Fruit fly (Drosophila melanogaster) whole organism, adult: ENCODE results near the gene Septin2.

ENCODE experiments used
- CG11617 ChIP-seq: fragments of 200-800 bp; sonication (Bioruptor generic); optimal IDR thresholded peaks from 2 replicates; lab custom pipeline; 2017; ENCODE audit warnings: mild to moderate bottlenecking, missing biosample characterization, missing genetic modification reagents, missing genetic modification characterization
- CG12768 ChIP-seq: fragments of 200-800 bp; sonication (Bioruptor generic); optimal IDR thresholded peaks from 2 replicates; lab custom pipeline; 2017; ENCODE audit warnings: missing biosample characterization, missing genetic modification characterization, mild to moderate bottlenecking, moderate library complexity, missing genetic modification reagents
- CG14711 ChIP-seq: fragments of 200-800 bp; sonication (Bioruptor generic); optimal IDR thresholded peaks from 2 replicates; lab custom pipeline; 2018; ENCODE audit warnings: missing biosample characterization, mild to moderate bottlenecking, missing genetic modification characterization, moderate library complexity
- CG5204 ChIP-seq: fragments of 200-800 bp; sonication (Bioruptor generic); optimal IDR thresholded peaks from 2 replicates; lab custom pipeline; 2016; ENCODE audit warnings: missing biosample characterization, missing genetic modification characterization
- CG7101 ChIP-seq: fragments of 200-800 bp; sonication (Bioruptor generic); optimal IDR thresholded peaks from 2 replicates; lab custom pipeline; 2018; ENCODE audit warnings: missing biosample characterization, mild to moderate bottlenecking, missing genetic modification characterization, moderate library complexity
- Hr96 ChIP-seq: fragments of 200-800 bp; sonication (Bioruptor generic); optimal IDR thresholded peaks from 2 replicates; lab custom pipeline; 2016; ENCODE audit warnings: missing biosample characterization, missing genetic modification characterization
- Mnt ChIP-seq: fragments of 200-800 bp; sonication (Bioruptor generic); optimal IDR thresholded peaks from 2 replicates; lab custom pipeline; 2016; ENCODE audit warnings: missing biosample characterization, mild to moderate bottlenecking, missing genetic modification characterization
- bab1 ChIP-seq: fragments of 200-800 bp; sonication (Bioruptor generic); optimal IDR thresholded peaks from 3 replicates; lab custom pipeline; 2019; ENCODE audit warnings: missing biosample characterization, mild to moderate bottlenecking, missing genetic modification characterization, moderate library complexity
- cic ChIP-seq: fragments of 200-800 bp; sonication (Bioruptor generic); optimal IDR thresholded peaks from 2 replicates; lab custom pipeline; 2017; ENCODE audit warnings: missing biosample characterization, mild to moderate bottlenecking, missing genetic modification characterization, moderate library complexity
- cnc ChIP-seq, 2 experiments: fragments of >200 bp; optimal IDR thresholded peaks; 2 replicates each; lab custom pipeline; 2017
- kay ChIP-seq: fragments of 200-800 bp; sonication (Bioruptor generic); peaks from one replicate; lab custom pipeline; 2016; ENCODE audit warnings: missing biosample characterization, missing genetic modification characterization, borderline replicate concordance
- pad ChIP-seq: fragments of 200-800 bp; sonication (Bioruptor generic); optimal IDR thresholded peaks from 3 replicates; lab custom pipeline; 2017; ENCODE audit warnings: missing biosample characterization, missing genetic modification characterization, mild to moderate bottlenecking, moderate library complexity, missing genetic modification reagents
- tj ChIP-seq: fragments of 200-800 bp; sonication (Bioruptor generic); optimal IDR thresholded peaks from 3 replicates; lab custom pipeline; 2017; ENCODE audit warnings: missing biosample characterization, mild to moderate bottlenecking, missing genetic modification characterization, moderate library complexity

dm6 chr3R:20605562-20606155, 17.5 kb upstream of the Septin2 start:
- no peak for TF ChIP-seq CG11617 (GFP tag; lab: Kevin White, UChicago)
- peak; percentile 32 for TF ChIP-seq CG5204 (GFP tag; lab: Kevin White, UChicago)
- TF ChIP-seq cnc (optimal IDR thresholded peaks at IDR 0.05; lab: Kevin White, UChicago), result no peak
- TF ChIP-seq bab1 (GFP tag; lab: Kevin White, UChicago), result no peak
- no peak for TF ChIP-seq Hr96 (GFP tag; lab: Kevin White, UChicago)
- no peak for TF ChIP-seq CG12768 (GFP tag; lab: Kevin White, UChicago)
- peak; percentile 78 for TF ChIP-seq kay (GFP tag; lab: Kevin White, UChicago)
- TF ChIP-seq Mnt (GFP tag; lab: Kevin White, UChicago), result no peak
- TF ChIP-seq CG14711, result no peak
- no peak for TF ChIP-seq pad (GFP tag; lab: Kevin White, UChicago)
- TF ChIP-seq cic (GFP tag; lab: Kevin White, UChicago), result no peak
- TF ChIP-seq tj (GFP tag; lab: Kevin White, UChicago), result no peak
- TF ChIP-seq CG7101 (tag; lab: Kevin White, UChicago), result no peak
